Worm (Caenorhabditis elegans) whole organism, L3 larva: ENCODE data around the gene Y38A10A.11.

Source experiments
- daf-12 ChIP-seq: fragments of 150-350 bp; optimal IDR thresholded peaks from 2 replicates; lab custom pipeline; 2014; ENCODE audit warnings: missing biosample characterization, missing genetic modification reagents, missing genetic modification characterization
- elt-2 ChIP-seq: sonication (generic microtip); optimal IDR thresholded peaks from 2 replicates; lab custom pipeline; 2016; ENCODE audit warnings: missing genetic modification reagents, mild to moderate bottlenecking, missing genetic modification characterization, missing compliant biosample characterization
- fos-1 ChIP-seq: fragments of 150-350 bp; optimal IDR thresholded peaks from 2 replicates; lab custom pipeline; 2014; ENCODE audit warnings: missing biosample characterization, missing genetic modification characterization
- mdl-1 ChIP-seq: fragments of 150-350 bp; optimal IDR thresholded peaks from 2 replicates; lab custom pipeline; 2014; ENCODE audit warnings: missing biosample characterization, missing genetic modification characterization
- nhr-43 ChIP-seq: sonication (generic microtip); optimal IDR thresholded peaks from 2 replicates; lab custom pipeline; 2016; ENCODE audit warnings: mild to moderate bottlenecking, missing genetic modification characterization, missing compliant biosample characterization; ENCODE audit not compliant: poor library complexity, severe bottlenecking

The Y38A10A.11 gene

DNA sequence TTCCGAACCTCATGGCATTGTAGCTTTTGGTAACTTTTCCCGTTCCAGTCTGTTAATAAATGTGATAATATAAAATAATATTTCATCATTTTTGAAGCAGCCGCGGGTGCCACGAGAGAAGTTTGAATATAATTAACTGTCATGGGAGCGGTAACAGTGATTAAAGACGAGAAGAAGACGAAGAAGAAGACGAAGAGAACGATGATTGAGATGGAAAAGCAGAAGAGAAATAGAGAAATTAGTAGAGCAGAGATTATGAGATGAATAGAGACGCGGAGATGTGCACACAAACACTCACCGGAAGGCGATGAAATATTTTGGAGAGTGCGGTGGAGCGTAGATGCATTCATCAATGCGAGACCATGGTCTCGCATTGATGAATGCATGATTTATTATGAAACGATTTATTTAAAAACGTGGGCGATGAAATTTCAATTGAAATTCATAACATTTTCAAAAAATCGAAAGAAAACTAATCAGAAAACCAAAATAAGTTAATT lies 50.1 kb downstream of the Y38A10A.11 start, which contains the start of gene seip-1 (continued):
- TF ChIP-seq nhr-43 (tag; lab: Kevin White, UChicago) (peak; percentile 6), fos-1 (tag; lab: Kevin White, UChicago) (peak; percentile 33), daf-12 (tag; lab: Kevin White, UChicago) (no peak), elt-2 (tag; lab: Kevin White, UChicago) (peak; percentile 79), mdl-1 (tag; lab: Kevin White, UChicago) (peak; percentile 6)
